Worm (Caenorhabditis elegans): Measurements from ENCODE around the gene glb-27.
A peak's percentile ranks its signal among the peaks of the same experiment; 100 is the strongest.

The glb-27 gene

ce11 chrII:8589227-8589626 lies 33.2 kb upstream of the glb-27 start (continued):
- TF ChIP-seq nhr-47 (tag; optimal IDR thresholded peaks at IDR 0.05) (no peak), lin-13 (GFP tag; optimal IDR thresholded peaks at IDR 0.05) (no peak), C16A3.4 (tag; optimal IDR thresholded peaks at IDR 0.05) (no peak), lin-35 (GFP tag; optimal IDR thresholded peaks at IDR 0.05) (peak in 1 of 2 experiments; percentile 10), ets-5 (GFP tag; IDR thresholded peaks at IDR 0.05) (no peak), hlh-17 (GFP tag; optimal IDR thresholded peaks at IDR 0.05; ENCODE audit: borderline replicate concordance) (no peak)

ce11 chrII:8588442-8588841 lies 32.4 kb upstream of the glb-27 start:
- no peak for TF ChIP-seq sox-4 (tag; optimal IDR thresholded peaks at IDR 0.05)
- no peak for TF ChIP-seq unc-62 (GFP tag; optimal IDR thresholded peaks at IDR 0.05)
- peak; percentile 35 for TF ChIP-seq zag-1 (tag; optimal IDR thresholded peaks at IDR 0.05)
- TF ChIP-seq lin-14 (GFP tag; optimal IDR thresholded peaks at IDR 0.05): peak; percentile 28
- TF ChIP-seq nhr-84 (tag; optimal IDR thresholded peaks at IDR 0.05): no peak
- TF ChIP-seq ztf-11 (tag; optimal IDR thresholded peaks at IDR 0.05): peak in 1 of 2 experiments; percentile 42

- TF ChIP-seq lin-13 (GFP tag; optimal IDR thresholded peaks at IDR 0.05): no peak
- no peak for TF ChIP-seq egl-13 (tag; optimal IDR thresholded peaks at IDR 0.05)
- no peak for TF ChIP-seq grh-1 (GFP tag; IDR thresholded peaks at IDR 0.05)
- no peak for TF ChIP-seq nhr-11 (tag; optimal IDR thresholded peaks at IDR 0.05)
- no peak for TF ChIP-seq irx-1 (tag; optimal IDR thresholded peaks at IDR 0.05)
- TF ChIP-seq pag-3 (tag; optimal IDR thresholded peaks at IDR 0.05; ENCODE audit: borderline replicate concordance, insufficient read depth): no peak
- no peak for TF ChIP-seq vab-15 (tag; optimal IDR thresholded peaks at IDR 0.05)
- TF ChIP-seq aly-2 (tag; optimal IDR thresholded peaks at IDR 0.05): no peak
- TF ChIP-seq lsy-2 (tag; optimal IDR thresholded peaks at IDR 0.05): no peak
- no peak for TF ChIP-seq nhr-85 (tag)
- TF ChIP-seq mep-1 (tag; optimal IDR thresholded peaks at IDR 0.05): no peak
- no peak for TF ChIP-seq pqm-1 (tag; optimal IDR thresholded peaks at IDR 0.05)
- TF ChIP-seq ama-1 (optimal IDR thresholded peaks at IDR 0.05): no peak
- no peak for TF ChIP-seq lir-3 (tag; optimal IDR thresholded peaks at IDR 0.05; ENCODE audit: poor library complexity)
- peak; percentile 73 for TF ChIP-seq lin-14 (GFP tag; optimal IDR thresholded peaks at IDR 0.05)
- TF ChIP-seq nhr-71 (tag; optimal IDR thresholded peaks at IDR 0.05): peak; percentile 39
- no peak for TF ChIP-seq pax-3 (tag; optimal IDR thresholded peaks at IDR 0.05)
- no peak for TF ChIP-seq sptf-1 (tag; optimal IDR thresholded peaks at IDR 0.05)
- no peak for TF ChIP-seq nhr-19 (GFP tag; conservative IDR thresholded peaks at IDR 0.05)
- TF ChIP-seq ceh-82 (tag; optimal IDR thresholded peaks at IDR 0.05): no peak
- no peak for TF ChIP-seq lin-35 (GFP tag; optimal IDR thresholded peaks at IDR 0.05)
- no peak for TF ChIP-seq tlp-1 (tag; optimal IDR thresholded peaks at IDR 0.05)
- no peak for TF ChIP-seq unc-62 (GFP tag; optimal IDR thresholded peaks at IDR 0.05)
- TF ChIP-seq tbx-2 (tag; optimal IDR thresholded peaks at IDR 0.05): peak; percentile 39
- no peak for TF ChIP-seq dpl-1 (GFP tag; optimal IDR thresholded peaks at IDR 0.05)
- TF ChIP-seq blmp-1 (tag; optimal IDR thresholded peaks at IDR 0.05): peak; percentile 14
- TF ChIP-seq nhr-90 (tag; optimal IDR thresholded peaks at IDR 0.05; ENCODE audit: poor library complexity): no peak
- TF ChIP-seq fkh-4 (tag; optimal IDR thresholded peaks at IDR 0.05; ENCODE audit: borderline replicate concordance): no peak
- TF ChIP-seq alr-1 (tag; optimal IDR thresholded peaks at IDR 0.05; ENCODE audit: borderline replicate concordance): no peak
- no peak for TF ChIP-seq swsn-7 (tag; optimal IDR thresholded peaks at IDR 0.05)
- TF ChIP-seq unc-86 (tag; optimal IDR thresholded peaks at IDR 0.05): no peak
- no peak for TF ChIP-seq elt-2 (tag; optimal IDR thresholded peaks at IDR 0.05)
- no peak for TF ChIP-seq nhr-47 (tag; optimal IDR thresholded peaks at IDR 0.05)
- TF ChIP-seq mab-9 (GFP tag; IDR thresholded peaks at IDR 0.05): no peak
- no peak for TF ChIP-seq C16A3.4 (tag; optimal IDR thresholded peaks at IDR 0.05)
- no peak for TF ChIP-seq ceh-8 (GFP tag; optimal IDR thresholded peaks at IDR 0.05)
- no peak for TF ChIP-seq fkh-8 (tag; optimal IDR thresholded peaks at IDR 0.05)
- TF ChIP-seq fkh-10 (GFP tag; optimal IDR thresholded peaks at IDR 0.05): peak; percentile 14
These were observed 31.7 kb upstream of the glb-27 start for ce11 chrII:8587660-8588230.
